Fruit fly (Drosophila melanogaster): ENCODE measurements around the gene CG14191.

dm6 chrX:19068873-19069272 is 12.6 kb upstream of the CG14191 start, which contains the start of gene CG34330:
- TF ChIP-seq Ets21C (GFP tag; optimal IDR thresholded peaks at IDR 0.05) (no peak), cyc (GFP tag; optimal IDR thresholded peaks at IDR 0.05) (no peak), CG11762 (GFP tag; optimal IDR thresholded peaks at IDR 0.05; ENCODE audit: insufficient read depth) (no peak), fkh (GFP tag; optimal IDR thresholded peaks at IDR 0.05) (no peak), esn (GFP tag; optimal IDR thresholded peaks at IDR 0.05) (no peak), Lpt (GFP tag; optimal IDR thresholded peaks at IDR 0.05) (no peak), CG6163 (GFP tag; IDR thresholded peaks at IDR 0.05) (no peak), Blimp-1 (GFP tag; optimal IDR thresholded peaks at IDR 0.05) (no peak), Sox14 (GFP tag; optimal IDR thresholded peaks at IDR 0.05) (no peak), Met (GFP tag; optimal IDR thresholded peaks at IDR 0.05) (no peak), achi (GFP tag; optimal IDR thresholded peaks at IDR 0.05) (no peak), CG32006 (GFP tag; optimal IDR thresholded peaks at IDR 0.05) (no peak), ss (GFP tag; optimal IDR thresholded peaks at IDR 0.05) (no peak), Hr4 (GFP tag; optimal IDR thresholded peaks at IDR 0.05) (no peak)

All from whole organism, prepupa.